Fruit fly (Drosophila melanogaster) whole organism, embryonic: ENCODE results near the gene CG8891.
A peak's percentile ranks its signal among the peaks of the same experiment; 100 is the strongest.

Source experiments
- Awh ChIP-seq: fragments of 200-800 bp; sonication (Bioruptor generic); IDR thresholded peaks from 2 replicates; pipeline ENCODE4, ENCODE4 v1.3.6; 2022; ENCODE audit warnings: missing biosample characterization, missing genetic modification characterization
- BtbVII ChIP-seq: fragments of 200-800 bp; sonication (Bioruptor generic); optimal IDR thresholded peaks from 3 replicates; lab custom pipeline; 2017; ENCODE audit warnings: missing biosample characterization, mild to moderate bottlenecking, missing genetic modification characterization
- CG10321 ChIP-seq: fragments of 200-800 bp; sonication (Bioruptor generic); IDR thresholded peaks from 2 replicates; pipeline ENCODE4 v1.3.6; 2022; ENCODE audit warnings: missing biosample characterization, missing genetic modification characterization
- CG10565 ChIP-seq: fragments of 200-800 bp; sonication (Bioruptor generic); optimal IDR thresholded peaks from 3 replicates; lab custom pipeline; 2016; ENCODE audit warnings: missing biosample characterization, mild to moderate bottlenecking, missing genetic modification characterization
- CG11504 ChIP-seq: fragments of 200-800 bp; sonication (Bioruptor generic); optimal IDR thresholded peaks from 3 replicates; lab custom pipeline; 2019; ENCODE audit warnings: missing biosample characterization, mild to moderate bottlenecking, missing genetic modification characterization, moderate library complexity
- CG12391 ChIP-seq: fragments of 200-800 bp; sonication (Bioruptor generic); optimal IDR thresholded peaks from 3 replicates; lab custom pipeline; 2018; ENCODE audit warnings: missing biosample characterization, mild to moderate bottlenecking, missing genetic modification characterization, moderate library complexity
- CG12769 ChIP-seq: fragments of 200-800 bp; sonication (Bioruptor generic); optimal IDR thresholded peaks from 2 replicates; lab custom pipeline; 2019; ENCODE audit warnings: missing biosample characterization, mild to moderate bottlenecking, missing genetic modification characterization, moderate library complexity
- CG13894 ChIP-seq: fragments of 200-800 bp; sonication (Bioruptor generic); optimal IDR thresholded peaks from 3 replicates; lab custom pipeline; 2018; ENCODE audit warnings: missing biosample characterization, mild to moderate bottlenecking, missing genetic modification characterization, moderate library complexity
- CG14014 ChIP-seq: fragments of 200-800 bp; sonication (Bioruptor generic); IDR thresholded peaks from 2 replicates; pipeline ENCODE4 v1.3.6; 2022; ENCODE audit warnings: missing biosample characterization, missing genetic modification characterization
- CG14667 ChIP-seq: fragments of 200-800 bp; sonication (Bioruptor generic); IDR thresholded peaks from 2 replicates; pipeline ENCODE4 v1.3.6; 2022; ENCODE audit warnings: missing biosample characterization, missing genetic modification characterization
- CG1529 ChIP-seq: fragments of 200-800 bp; sonication (Bioruptor generic); optimal IDR thresholded peaks from 3 replicates; lab custom pipeline; 2018; ENCODE audit warnings: missing biosample characterization, missing genetic modification characterization
- CG17568 ChIP-seq: fragments of 200-800 bp; sonication (Bioruptor generic); optimal IDR thresholded peaks from 2 replicates; lab custom pipeline; 2018; ENCODE audit warnings: missing biosample characterization, mild to moderate bottlenecking, missing genetic modification characterization, moderate library complexity
- CG18262 ChIP-seq: fragments of 200-800 bp; optimal IDR thresholded peaks from 3 replicates; lab custom pipeline; 2019; ENCODE audit warnings: missing biosample characterization, mild to moderate bottlenecking, missing genetic modification characterization, moderate library complexity
- CG2678 ChIP-seq: fragments of 200-800 bp; sonication (Bioruptor generic); optimal IDR thresholded peaks from 3 replicates; lab custom pipeline; 2019; ENCODE audit warnings: missing biosample characterization, mild to moderate bottlenecking, missing genetic modification characterization, moderate library complexity
- CG2875 ChIP-seq: fragments of 200-800 bp; sonication (Bioruptor generic); optimal IDR thresholded peaks from 2 replicates; lab custom pipeline; 2017; ENCODE audit warnings: missing biosample characterization, mild to moderate bottlenecking, missing genetic modification characterization, missing genetic modification reagents
- CG31441 ChIP-seq: fragments of 200-800 bp; sonication (Bioruptor generic); IDR thresholded peaks from 2 replicates; pipeline ENCODE4 v1.3.6; 2022; ENCODE audit warnings: missing biosample characterization, missing genetic modification characterization
- CG33213 ChIP-seq: fragments of 200-800 bp; sonication (Bioruptor generic); optimal IDR thresholded peaks from 3 replicates; lab custom pipeline; 2016; ENCODE audit warnings: missing biosample characterization, missing genetic modification characterization
- CG3407 ChIP-seq: fragments of 200-800 bp; sonication (Bioruptor generic); optimal IDR thresholded peaks from 2 replicates; lab custom pipeline; 2018; ENCODE audit warnings: missing biosample characterization, mild to moderate bottlenecking, missing genetic modification characterization
- CG4617 ChIP-seq: fragments of 200-800 bp; sonication (Bioruptor generic); optimal IDR thresholded peaks from 3 replicates; lab custom pipeline; 2016; ENCODE audit warnings: missing biosample characterization, missing genetic modification characterization, borderline replicate concordance
- CG7271 ChIP-seq: fragments of 200-800 bp; sonication (Bioruptor generic); optimal IDR thresholded peaks from 2 replicates; lab custom pipeline; 2018; ENCODE audit warnings: missing biosample characterization, mild to moderate bottlenecking, missing genetic modification characterization, moderate library complexity
- CG9817 ChIP-seq: fragments of 200-800 bp; sonication (Bioruptor generic); optimal IDR thresholded peaks from 2 replicates; lab custom pipeline; 2018; ENCODE audit warnings: missing biosample characterization, mild to moderate bottlenecking, missing genetic modification characterization, moderate library complexity
- Camta ChIP-seq: fragments of 200-800 bp; sonication (Bioruptor generic); optimal IDR thresholded peaks from 2 replicates; lab custom pipeline; 2016; ENCODE audit warnings: missing biosample characterization, missing genetic modification characterization
- CoRest ChIP-seq: fragments of 200-800 bp; sonication (Bioruptor generic); optimal IDR thresholded peaks from 3 replicates; lab custom pipeline; 2018; ENCODE audit warnings: missing biosample characterization, mild to moderate bottlenecking, missing genetic modification characterization, moderate library complexity
- Dbx ChIP-seq: fragments of 200-800 bp; sonication (Bioruptor generic); IDR thresholded peaks from 3 replicates; pipeline ENCODE4 v1.3.6; 2022; ENCODE audit warnings: missing biosample characterization, missing genetic modification characterization
- Dek ChIP-seq: fragments of 200-800 bp; sonication (Bioruptor generic); optimal IDR thresholded peaks from 3 replicates; lab custom pipeline; 2019; ENCODE audit warnings: missing biosample characterization, mild to moderate bottlenecking, missing genetic modification characterization, moderate library complexity
- Dp ChIP-seq: fragments of 200-800 bp; sonication (Bioruptor generic); optimal IDR thresholded peaks from 2 replicates; lab custom pipeline; 2018; ENCODE audit warnings: missing biosample characterization, mild to moderate bottlenecking, missing genetic modification characterization, moderate library complexity
- HLH4C ChIP-seq: fragments of 200-800 bp; sonication (Bioruptor generic); IDR thresholded peaks from 3 replicates; pipeline ENCODE4 v1.3.6; 2022; ENCODE audit warnings: missing biosample characterization, missing genetic modification characterization; ENCODE audit not compliant: partially characterized antibody
- HLH54F ChIP-seq: fragments of 200-800 bp; sonication (Bioruptor generic); optimal IDR thresholded peaks from 3 replicates; lab custom pipeline; 2016; ENCODE audit warnings: missing biosample characterization, missing genetic modification characterization
- Hr3 ChIP-seq: fragments of 200-800 bp; sonication (Bioruptor generic); optimal IDR thresholded peaks from 3 replicates; lab custom pipeline; 2016; ENCODE audit warnings: missing biosample characterization, missing genetic modification characterization
- MBD-R2 ChIP-seq: fragments of 200-800 bp; sonication (Bioruptor generic); IDR thresholded peaks from 2 replicates; pipeline ENCODE4 v1.3.6; 2022; ENCODE audit warnings: missing biosample characterization, missing genetic modification characterization
- MTF-1 ChIP-seq: fragments of 200-800 bp; sonication (Bioruptor generic); optimal IDR thresholded peaks from 2 replicates; lab custom pipeline; 2018; ENCODE audit warnings: missing biosample characterization, mild to moderate bottlenecking, missing genetic modification characterization, borderline replicate concordance
- Max ChIP-seq: fragments of 200-800 bp; sonication (Bioruptor generic); optimal IDR thresholded peaks from 2 replicates; lab custom pipeline; 2016; ENCODE audit warnings: missing biosample characterization, mild to moderate bottlenecking, missing genetic modification characterization
- Ravus ChIP-seq: fragments of 200-800 bp; sonication (Bioruptor generic); IDR thresholded peaks from 2 replicates; pipeline ENCODE4 v1.3.6; 2022; ENCODE audit warnings: missing biosample characterization, missing genetic modification characterization
- ase ChIP-seq: fragments of 200-800 bp; sonication (Bioruptor generic); IDR thresholded peaks from 3 replicates; pipeline ENCODE4 v1.3.6; 2022; ENCODE audit warnings: missing biosample characterization, missing genetic modification characterization
- ash1 ChIP-seq: fragments of 200-800 bp; sonication (Bioruptor generic); optimal IDR thresholded peaks from 2 replicates; lab custom pipeline; 2018; ENCODE audit warnings: missing biosample characterization, mild to moderate bottlenecking, missing genetic modification characterization
- ci ChIP-seq: fragments of 200-800 bp; sonication (Bioruptor generic); IDR thresholded peaks from 3 replicates; pipeline ENCODE4 v1.3.6; 2022; ENCODE audit warnings: missing biosample characterization, missing genetic modification characterization
- dm ChIP-seq: fragments of 200-800 bp; sonication (Bioruptor generic); optimal IDR thresholded peaks from 3 replicates; lab custom pipeline; 2016; ENCODE audit warnings: missing biosample characterization, missing genetic modification characterization
- fu2 ChIP-seq: fragments of 200-800 bp; sonication (Bioruptor generic); optimal IDR thresholded peaks from 2 replicates; lab custom pipeline; 2016; ENCODE audit warnings: missing biosample characterization, missing genetic modification characterization
- ham ChIP-seq: fragments of 200-800 bp; sonication (Bioruptor generic); IDR thresholded peaks from 2 replicates; pipeline ENCODE4 v1.3.6; 2022; ENCODE audit warnings: missing biosample characterization, missing genetic modification characterization
- hkb ChIP-seq, 2 experiments: fragments of 200-800 bp in 1 of 2; fragments of >200 bp in 1 of 2; sonication (Bioruptor generic) in 1 of 2; IDR thresholded peaks in 1 of 2; optimal IDR thresholded peaks in 1 of 2; 2 replicates each; pipeline versions ENCODE4 v1.3.6 to Lab custom; 2017 to 2022; ENCODE audit warnings: missing biosample characterization in 1 of 2, missing genetic modification characterization in 1 of 2
- jing ChIP-seq: fragments of 200-800 bp; sonication (Bioruptor generic); optimal IDR thresholded peaks from 2 replicates; lab custom pipeline; 2018; ENCODE audit warnings: missing biosample characterization, mild to moderate bottlenecking, missing genetic modification characterization
- ken ChIP-seq: fragments of 200-800 bp; sonication (Bioruptor generic); IDR thresholded peaks from 3 replicates; pipeline ENCODE4 v1.3.6; 2022; ENCODE audit warnings: missing biosample characterization, missing genetic modification characterization
- mld ChIP-seq: fragments of 200-800 bp; sonication (Bioruptor generic); IDR thresholded peaks from 3 replicates; pipeline ENCODE4 v1.3.6; 2022; ENCODE audit warnings: missing biosample characterization, missing genetic modification characterization; ENCODE audit not compliant: partially characterized antibody
- odd ChIP-seq: fragments of 200-800 bp; sonication (Bioruptor generic); optimal IDR thresholded peaks from 2 replicates; lab custom pipeline; 2017; ENCODE audit warnings: missing biosample characterization, mild to moderate bottlenecking, missing genetic modification characterization
- org-1 ChIP-seq: fragments of 200-800 bp; sonication (Bioruptor generic); optimal IDR thresholded peaks from 2 replicates; lab custom pipeline; 2017; ENCODE audit warnings: missing biosample characterization, missing genetic modification characterization
- pho ChIP-seq: fragments of 200-800 bp; sonication (Bioruptor generic); optimal IDR thresholded peaks from 2 replicates; lab custom pipeline; 2016; ENCODE audit warnings: missing biosample characterization, missing genetic modification characterization
- repo ChIP-seq: fragments of 200-800 bp; sonication (Bioruptor generic); optimal IDR thresholded peaks from 2 replicates; lab custom pipeline; 2016; ENCODE audit warnings: missing biosample characterization, missing genetic modification characterization
- slou ChIP-seq: fragments of 200-800 bp; sonication (Bioruptor generic); optimal IDR thresholded peaks from 3 replicates; lab custom pipeline; 2016; ENCODE audit warnings: missing biosample characterization, missing genetic modification characterization
- sug ChIP-seq: fragments of 200-800 bp; optimal IDR thresholded peaks from 2 replicates; lab custom pipeline; 2019; ENCODE audit warnings: missing biosample characterization, mild to moderate bottlenecking, missing genetic modification characterization, moderate library complexity

CG8891 gene

DNA sequence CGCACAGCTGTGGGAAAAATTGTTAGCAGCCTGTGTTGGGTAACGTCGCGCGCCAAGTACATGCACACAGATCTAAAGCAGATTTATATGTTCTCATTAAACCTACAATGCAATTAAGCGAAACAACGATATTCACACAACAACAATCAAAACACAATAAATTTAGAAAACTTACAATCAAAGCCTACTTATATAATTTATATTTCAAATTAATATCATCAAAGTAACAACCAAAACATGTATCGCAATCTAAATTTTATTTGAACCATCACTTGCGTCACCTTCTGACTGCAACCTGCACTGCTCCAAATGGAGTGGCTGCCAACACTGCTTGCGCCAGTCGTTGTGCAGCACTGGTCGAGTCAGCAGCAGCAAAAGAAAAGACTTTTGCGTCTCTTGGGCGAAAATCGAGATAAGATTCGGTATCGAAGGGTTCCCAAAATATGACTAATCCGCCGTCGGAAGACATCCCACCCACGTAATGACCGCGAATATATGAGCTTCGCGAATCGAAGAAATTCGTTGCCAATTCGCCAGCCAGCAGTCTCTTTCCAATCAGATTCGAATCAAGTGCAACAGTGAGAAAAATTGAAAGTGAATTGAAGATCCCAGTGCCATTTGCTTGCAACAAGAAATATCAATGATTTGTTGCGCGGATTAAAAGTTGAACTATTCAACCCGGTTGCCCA is 2.2 kb upstream of the CG8891 start, which contains the start of the genes CG8892 and CG34126 (continued):
- TF ChIP-seq Awh (GFP tag; lab: Robert Waterston, UW) (peak; percentile 81), CG10565 (GFP tag; lab: Kevin White, UChicago) (peak; percentile 92), Dbx (GFP tag; lab: Robert Waterston, UW) (peak; percentile 98), CG2678 (tag; lab: Kevin White, UChicago) (peak; percentile 97), CG14014 (GFP tag; lab: Robert Waterston, UW) (peak; percentile 95), Hr3 (GFP tag; lab: Kevin White, UChicago) (peak; percentile 99), CG17568 (GFP tag; lab: Kevin White, UChicago) (no peak), CoRest (tag; lab: Kevin White, UChicago) (peak; percentile 99), sug (tag; lab: Kevin White, UChicago) (peak; percentile 97), MBD-R2 (GFP tag; lab: Robert Waterston, UW) (peak; percentile 97), CG9817 (tag; lab: Kevin White, UChicago) (peak; percentile 98), hkb (optimal IDR thresholded peaks at IDR 0.05; lab: Kevin White, UChicago) (peak; percentile 93), hkb (GFP tag; IDR thresholded peaks at IDR 0.05; lab: Robert Waterston, UW) (peak; percentile 92), CG1529 (peak; percentile 94), odd (GFP tag; lab: Kevin White, UChicago) (peak; percentile 90), Ravus (GFP tag; lab: Robert Waterston, UW) (peak; percentile 84), CG33213 (GFP tag; lab: Kevin White, UChicago) (peak; percentile 87), dm (peak; percentile 90), CG18262 (peak; percentile 97), Dp (GFP tag; lab: Kevin White, UChicago) (peak; percentile 42), HLH4C (GFP tag; lab: Robert Waterston, UW) (0 out of 3 replicates have a peak, but pooled peaks have one; percentile 28), ase (GFP tag; lab: Robert Waterston, UW) (peak; percentile 92), Max (GFP tag; lab: Kevin White, UChicago) (peak; percentile 99), slou (peak; percentile 98), CG11504 (peak; percentile 95), CG3407 (GFP tag; lab: Kevin White, UChicago) (peak; percentile 94), CG13894 (tag; lab: Kevin White, UChicago) (peak; percentile 94), Camta (GFP tag; lab: Kevin White, UChicago) (peak; percentile 97), ken (peak; percentile 98), CG7271 (tag; lab: Kevin White, UChicago) (peak; percentile 85), ash1 (GFP tag; lab: Kevin White, UChicago) (peak; percentile 86), CG14667 (GFP tag; lab: Robert Waterston, UW) (peak; percentile 95), MTF-1 (GFP tag; lab: Kevin White, UChicago) (peak; percentile 81), HLH54F (GFP tag; lab: Kevin White, UChicago) (peak; percentile 98), jing (GFP tag; lab: Kevin White, UChicago) (peak; percentile 95), CG10321 (peak; percentile 69), org-1 (GFP tag; lab: Kevin White, UChicago) (peak; percentile 96), ci (GFP tag; lab: Robert Waterston, UW) (peak; percentile 89), CG2875 (GFP tag; lab: Kevin White, UChicago) (peak; percentile 91), Dek (tag; lab: Kevin White, UChicago) (peak; percentile 96), repo (peak; percentile 91), mld (no peak), fu2 (GFP tag; lab: Kevin White, UChicago) (peak; percentile 96), CG31441 (GFP tag; lab: Robert Waterston, UW) (peak; percentile 96), pho (GFP tag; lab: Kevin White, UChicago) (peak; percentile 97), ham (peak; percentile 87), CG12391 (tag; lab: Kevin White, UChicago) (peak; percentile 98), BtbVII (GFP tag; lab: Kevin White, UChicago) (peak; percentile 97), CG4617 (GFP tag; lab: Kevin White, UChicago) (peak; percentile 99), CG12769 (tag; lab: Kevin White, UChicago) (no peak)
